Fruit fly (Drosophila melanogaster): ENCODE results near the gene RasGAP1.

The RasGAP1 gene

dm6 chr3L:9838534-9838933, 16.6 kb downstream of the RasGAP1 start, which contains the start of gene Cdk8:
TSS of gene Cdk8 (minus strand) at chr3L:9838670.
- TF ChIP-seq GATAe (GFP tag; conservative IDR thresholded peaks at IDR 0.05) = no peak
- peak; percentile 71 for TF ChIP-seq CG2120 (GFP tag; optimal IDR thresholded peaks at IDR 0.05)
- TF ChIP-seq D19A (tag; optimal IDR thresholded peaks at IDR 0.05) = no peak
- TF ChIP-seq tap (tag; optimal IDR thresholded peaks at IDR 0.05) = peak; percentile 12
- TF ChIP-seq Gug (GFP tag; IDR thresholded peaks at IDR 0.05) = no peak; the same call in 3 of the 4 replicates
- TF ChIP-seq CG3281 (GFP tag; optimal IDR thresholded peaks at IDR 0.05) = no peak
- 0 out of 2 replicates have a peak, but pooled peaks have one; percentile 18 for TF ChIP-seq CG11696 (GFP tag; IDR thresholded peaks at IDR 0.05)
- no peak for TF ChIP-seq kay (GFP tag; optimal IDR thresholded peaks at IDR 0.05)
- TF ChIP-seq ham (GFP tag; IDR thresholded peaks at IDR 0.05) = no peak
- peak; percentile 34 for TF ChIP-seq CG9817 (tag; optimal IDR thresholded peaks at IDR 0.05)
- peak; percentile 42 for TF ChIP-seq CG30020 (tag; optimal IDR thresholded peaks at IDR 0.05)
- TF ChIP-seq CG10321 (GFP tag; IDR thresholded peaks at IDR 0.05) = no peak
- TF ChIP-seq PHDP (tag; optimal IDR thresholded peaks at IDR 0.05) = peak; percentile 31
- no peak for TF ChIP-seq salm (tag; optimal IDR thresholded peaks at IDR 0.05)
- no peak for TF ChIP-seq CG9876 (GFP tag; optimal IDR thresholded peaks at IDR 0.05)
- 0 out of 3 replicates have a peak, but pooled peaks have one; percentile 33 for TF ChIP-seq CG11695 (GFP tag; IDR thresholded peaks at IDR 0.05)
- no peak for TF ChIP-seq CG9437 (GFP tag; optimal IDR thresholded peaks at IDR 0.05)
- peak; percentile 72 for TF ChIP-seq Dref (GFP tag; IDR thresholded peaks at IDR 0.05)
- TF ChIP-seq CG15696 (tag; optimal IDR thresholded peaks at IDR 0.05) = peak; percentile 13
- peak; percentile 18 for TF ChIP-seq BEAF-32 (GFP tag; optimal IDR thresholded peaks at IDR 0.05)
- peak; percentile 24 for TF ChIP-seq Dek (tag; optimal IDR thresholded peaks at IDR 0.05)
- no peak for TF ChIP-seq CG10959 (GFP tag; IDR thresholded peaks at IDR 0.05)
- no peak for TF ChIP-seq ac (GFP tag; optimal IDR thresholded peaks at IDR 0.05)
- peak; percentile 18 for TF ChIP-seq fd3F (GFP tag; optimal IDR thresholded peaks at IDR 0.05)
- no peak for TF ChIP-seq TFAM (GFP tag; optimal IDR thresholded peaks at IDR 0.05)
- no peak for TF ChIP-seq Deaf1 (tag; optimal IDR thresholded peaks at IDR 0.05)
- TF ChIP-seq HHEX (GFP tag; optimal IDR thresholded peaks at IDR 0.05) = no peak
- TF ChIP-seq CG17361 (GFP tag; IDR thresholded peaks at IDR 0.05) = 0 out of 3 replicates have a peak, but pooled peaks have one; percentile 28
- TF ChIP-seq CG8478 (optimal IDR thresholded peaks at IDR 0.05) = no peak
- TF ChIP-seq Ssrp (tag; optimal IDR thresholded peaks at IDR 0.05) = peak; percentile 8
- TF ChIP-seq ken (GFP tag; IDR thresholded peaks at IDR 0.05) = no peak
- peak; percentile 92 for TF ChIP-seq Sry-β (GFP tag; optimal IDR thresholded peaks at IDR 0.05)
- no peak for TF ChIP-seq CG10209 (GFP tag; optimal IDR thresholded peaks at IDR 0.05)
- TF ChIP-seq nmo (GFP tag; optimal IDR thresholded peaks at IDR 0.05) = peak; percentile 28
- TF ChIP-seq CG10147 (GFP tag; optimal IDR thresholded peaks at IDR 0.05) = peak; percentile 52
- TF ChIP-seq MBD-R2 (GFP tag; IDR thresholded peaks at IDR 0.05) = peak; percentile 92
- peak; percentile 8 for TF ChIP-seq CG2116 (GFP tag; optimal IDR thresholded peaks at IDR 0.05)
- TF ChIP-seq CG31441 (GFP tag; IDR thresholded peaks at IDR 0.05) = no peak; the same call in 1 of the 2 replicates
- TF ChIP-seq unpg (GFP tag; optimal IDR thresholded peaks at IDR 0.05) = peak; percentile 38
- peak; percentile 39 for TF ChIP-seq gro (GFP tag; optimal IDR thresholded peaks at IDR 0.05)
- no peak for TF ChIP-seq CG17912 (GFP tag; optimal IDR thresholded peaks at IDR 0.05)
- TF ChIP-seq CG12391 (tag; optimal IDR thresholded peaks at IDR 0.05) = peak; percentile 66
- TF ChIP-seq Ada2b (GFP tag; IDR thresholded peaks at IDR 0.05) = peak; percentile 18; the same call in 1 of the 2 replicates
- TF ChIP-seq peb (GFP tag; IDR thresholded peaks at IDR 0.05) = no peak
- no peak for TF ChIP-seq lola (GFP tag; optimal IDR thresholded peaks at IDR 0.05)
- no peak; the same call in 1 of the 2 replicates for TF ChIP-seq lmd (GFP tag; IDR thresholded peaks at IDR 0.05)
- no peak for TF ChIP-seq Meics (GFP tag; optimal IDR thresholded peaks at IDR 0.05)
- TF ChIP-seq CG4617 (GFP tag; optimal IDR thresholded peaks at IDR 0.05; ENCODE audit: borderline replicate concordance) = peak; percentile 4
- TF ChIP-seq odd (GFP tag; optimal IDR thresholded peaks at IDR 0.05) = no peak
- peak; percentile 70 for TF ChIP-seq E2f2 (GFP tag; IDR thresholded peaks at IDR 0.05)
- TF ChIP-seq tx (GFP tag; optimal IDR thresholded peaks at IDR 0.05) = no peak

Data from whole organism, embryonic.